Fruit fly (Drosophila melanogaster) whole organism, embryonic: Measurements from ENCODE around the gene CG46523.

ENCODE experiments used
- Adf1 ChIP-seq: fragments of 200-800 bp; sonication (Bioruptor generic); IDR thresholded peaks from 2 replicates; pipeline ENCODE4 v1.3.6; 2022; ENCODE audit warnings: missing biosample characterization, missing genetic modification characterization
- Bgb ChIP-seq: fragments of 200-800 bp; sonication (Bioruptor generic); IDR thresholded peaks from 2 replicates; pipeline ENCODE4 v1.3.6; 2022; ENCODE audit warnings: missing biosample characterization, missing genetic modification characterization; ENCODE audit not compliant: partially characterized antibody
- CG10267 ChIP-seq: fragments of 200-800 bp; sonication (Bioruptor generic); optimal IDR thresholded peaks from 2 replicates; lab custom pipeline; 2018; ENCODE audit warnings: missing biosample characterization, mild to moderate bottlenecking, missing genetic modification characterization, moderate library complexity
- CG12104 ChIP-seq: fragments of 200-800 bp; sonication (Bioruptor generic); optimal IDR thresholded peaks from 3 replicates; lab custom pipeline; 2016; ENCODE audit warnings: missing biosample characterization, missing genetic modification characterization
- CG12236 ChIP-seq: fragments of 200-800 bp; sonication (Bioruptor generic); optimal IDR thresholded peaks from 2 replicates; lab custom pipeline; 2016; ENCODE audit warnings: missing biosample characterization, missing genetic modification characterization
- CG12659 ChIP-seq: fragments of 200-800 bp; sonication (Bioruptor generic); optimal IDR thresholded peaks from 3 replicates; lab custom pipeline; 2017; ENCODE audit warnings: mild to moderate bottlenecking, missing biosample characterization, missing genetic modification reagents, missing genetic modification characterization
- CG14050 ChIP-seq: fragments of 200-800 bp; sonication (Bioruptor generic); IDR thresholded peaks from 3 replicates; pipeline ENCODE4 v1.3.6; 2022; ENCODE audit warnings: missing biosample characterization, missing genetic modification characterization
- CG16813 ChIP-seq: fragments of 200-800 bp; sonication (Bioruptor generic); IDR thresholded peaks from 3 replicates; pipeline ENCODE4 v1.3.6; 2022; ENCODE audit warnings: missing biosample characterization, missing genetic modification characterization; ENCODE audit not compliant: partially characterized antibody
- CG17186 ChIP-seq: fragments of 200-800 bp; sonication (Bioruptor generic); optimal IDR thresholded peaks from 3 replicates; lab custom pipeline; 2017; ENCODE audit warnings: missing biosample characterization, missing genetic modification reagents, missing genetic modification characterization
- CG17802 ChIP-seq: fragments of 200-800 bp; sonication (Bioruptor generic); optimal IDR thresholded peaks from 2 replicates; lab custom pipeline; 2018; ENCODE audit warnings: missing biosample characterization, mild to moderate bottlenecking, missing genetic modification characterization, moderate library complexity
- CG31365 ChIP-seq: fragments of 200-800 bp; sonication (Bioruptor generic); optimal IDR thresholded peaks from 2 replicates; lab custom pipeline; 2018; ENCODE audit warnings: missing biosample characterization, mild to moderate bottlenecking, missing genetic modification characterization
- CG34376 ChIP-seq: fragments of 200-800 bp; sonication (Bioruptor generic); optimal IDR thresholded peaks from 2 replicates; lab custom pipeline; 2018; ENCODE audit warnings: missing biosample characterization, mild to moderate bottlenecking, missing genetic modification characterization
- CG3838 ChIP-seq: fragments of 200-800 bp; sonication (Bioruptor generic); optimal IDR thresholded peaks from 3 replicates; lab custom pipeline; 2016; ENCODE audit warnings: missing biosample characterization, missing genetic modification characterization
- CG4404 ChIP-seq: fragments of 200-800 bp; sonication (Bioruptor generic); IDR thresholded peaks from 2 replicates; pipeline ENCODE4 v1.3.6; 2022; ENCODE audit warnings: missing biosample characterization, missing genetic modification characterization
- CG6683 ChIP-seq: fragments of 200-800 bp; sonication (Bioruptor generic); optimal IDR thresholded peaks from 2 replicates; lab custom pipeline; 2017; ENCODE audit warnings: missing biosample characterization, mild to moderate bottlenecking, missing genetic modification characterization, missing genetic modification reagents
- CG6813 ChIP-seq: fragments of 200-800 bp; sonication (Bioruptor generic); optimal IDR thresholded peaks from 2 replicates; lab custom pipeline; 2017; ENCODE audit warnings: missing biosample characterization, missing genetic modification characterization, mild to moderate bottlenecking, moderate library complexity, missing genetic modification reagents
- CG7357 ChIP-seq: fragments of 200-800 bp; sonication (Bioruptor generic); IDR thresholded peaks from 3 replicates; pipeline ENCODE4 v1.3.6; 2022; ENCODE audit warnings: missing biosample characterization, missing genetic modification characterization
- CG8359 ChIP-seq: fragments of 200-800 bp; sonication (Bioruptor generic); optimal IDR thresholded peaks from 2 replicates; lab custom pipeline; 2017; ENCODE audit warnings: missing biosample characterization, mild to moderate bottlenecking, missing genetic modification characterization, borderline replicate concordance
- CG9797 ChIP-seq: fragments of 200-800 bp; sonication (Bioruptor generic); optimal IDR thresholded peaks from 3 replicates; lab custom pipeline; 2018; ENCODE audit warnings: missing biosample characterization, mild to moderate bottlenecking, missing genetic modification characterization
- CoRest ChIP-seq: fragments of 200-800 bp; sonication (Bioruptor generic); optimal IDR thresholded peaks from 3 replicates; lab custom pipeline; 2018; ENCODE audit warnings: missing biosample characterization, mild to moderate bottlenecking, missing genetic modification characterization, moderate library complexity
- Dll ChIP-seq: fragments of 200-800 bp; sonication (Bioruptor generic); IDR thresholded peaks from 4 replicates; pipeline ENCODE4 v1.3.6; 2022; ENCODE audit warnings: missing biosample characterization, missing genetic modification characterization; ENCODE audit not compliant: partially characterized antibody
- Eip74EF ChIP-seq, 2 experiments: fragments of 200-800 bp in 1 of 2; fragments of >200 bp in 1 of 2; sonication (Bioruptor generic) in 1 of 2; optimal IDR thresholded peaks; 2 replicates each; lab custom pipeline; 2017 to 2019; ENCODE audit warnings: missing biosample characterization in 2 of 2, missing genetic modification characterization in 2 of 2, mild to moderate bottlenecking in 1 of 2, moderate library complexity in 1 of 2
- HmgD ChIP-seq: fragments of 200-800 bp; sonication (Bioruptor generic); optimal IDR thresholded peaks from 3 replicates; lab custom pipeline; 2016; ENCODE audit warnings: missing biosample characterization, missing genetic modification characterization
- Kr ChIP-seq: fragments of 200-800 bp; sonication (Bioruptor generic); optimal IDR thresholded peaks from 2 replicates; lab custom pipeline; 2017; ENCODE audit warnings: missing biosample characterization, mild to moderate bottlenecking, missing genetic modification characterization
- Meics ChIP-seq: fragments of 200-800 bp; sonication (Bioruptor generic); optimal IDR thresholded peaks from 2 replicates; lab custom pipeline; 2017; ENCODE audit warnings: missing biosample characterization, mild to moderate bottlenecking, missing genetic modification characterization
- Mrtf ChIP-seq: fragments of 200-800 bp; sonication (Bioruptor generic); IDR thresholded peaks from 3 replicates; pipeline ENCODE4 v1.3.6; 2022; ENCODE audit warnings: missing biosample characterization, missing genetic modification characterization
- NFAT ChIP-seq: fragments of 200-800 bp; sonication (Bioruptor generic); IDR thresholded peaks from 2 replicates; pipeline ENCODE4 v1.3.6; 2022; ENCODE audit warnings: missing biosample characterization, missing genetic modification characterization
- Nf-YB ChIP-seq: fragments of 200-800 bp; sonication (Bioruptor generic); optimal IDR thresholded peaks from 3 replicates; lab custom pipeline; 2019; ENCODE audit warnings: missing biosample characterization, mild to moderate bottlenecking, missing genetic modification characterization, moderate library complexity
- Pdp1 ChIP-seq, 2 experiments: fragments of 200-800 bp; sonication (Bioruptor generic); optimal IDR thresholded peaks; 3 replicates each; lab custom pipeline; 2016; ENCODE audit warnings: missing biosample characterization in 2 of 2, missing genetic modification characterization in 2 of 2, mild to moderate bottlenecking in 1 of 2, moderate library complexity in 1 of 2
- Scr ChIP-seq: fragments of 200-800 bp; sonication (Bioruptor generic); IDR thresholded peaks from 2 replicates; pipeline ENCODE4 v1.3.6; 2022; ENCODE audit warnings: missing biosample characterization, missing genetic modification characterization; ENCODE audit not compliant: partially characterized antibody
- chm ChIP-seq: fragments of 200-800 bp; sonication (Bioruptor generic); IDR thresholded peaks from 2 replicates; pipeline ENCODE4 v1.3.6; 2022; ENCODE audit warnings: missing biosample characterization, missing genetic modification characterization
- ci ChIP-seq: fragments of 200-800 bp; sonication (Bioruptor generic); IDR thresholded peaks from 3 replicates; pipeline ENCODE4 v1.3.6; 2022; ENCODE audit warnings: missing biosample characterization, missing genetic modification characterization
- crp ChIP-seq, 2 experiments: fragments of 200-800 bp; sonication (Bioruptor generic); optimal IDR thresholded peaks; 2 replicates in 1 of 2; 3 replicates in 1 of 2; lab custom pipeline; 2017; ENCODE audit warnings: missing biosample characterization in 2 of 2, missing genetic modification characterization in 2 of 2, mild to moderate bottlenecking in 1 of 2, moderate library complexity in 1 of 2
- cwo ChIP-seq: fragments of 200-800 bp; sonication (Bioruptor generic); optimal IDR thresholded peaks from 3 replicates; lab custom pipeline; 2017; ENCODE audit warnings: missing biosample characterization, missing genetic modification characterization, mild to moderate bottlenecking, moderate library complexity, missing genetic modification reagents
- dimm ChIP-seq: fragments of 200-800 bp; sonication (Bioruptor generic); IDR thresholded peaks from 2 replicates; pipeline ENCODE4 v1.3.6; 2022; ENCODE audit warnings: missing biosample characterization, missing genetic modification characterization
- fd102C ChIP-seq: fragments of 200-800 bp; sonication (Bioruptor generic); optimal IDR thresholded peaks from 2 replicates; lab custom pipeline; 2018; ENCODE audit warnings: missing biosample characterization, mild to moderate bottlenecking, missing genetic modification characterization, moderate library complexity
- ftz-f1 ChIP-seq: fragments of 200-800 bp; sonication (Bioruptor generic); optimal IDR thresholded peaks from 2 replicates; lab custom pipeline; 2016; ENCODE audit warnings: missing biosample characterization, missing genetic modification characterization
- grau ChIP-seq: fragments of 200-800 bp; optimal IDR thresholded peaks from 3 replicates; lab custom pipeline; 2019; ENCODE audit warnings: missing biosample characterization, mild to moderate bottlenecking, missing genetic modification characterization, moderate library complexity
- grn ChIP-seq: fragments of 200-800 bp; sonication (Bioruptor generic); optimal IDR thresholded peaks from 3 replicates; lab custom pipeline; 2017; ENCODE audit warnings: missing biosample characterization, missing genetic modification characterization
- her ChIP-seq: fragments of 200-800 bp; sonication (Bioruptor generic); optimal IDR thresholded peaks from 2 replicates; lab custom pipeline; 2016; ENCODE audit warnings: missing biosample characterization, missing genetic modification characterization
- ken ChIP-seq: fragments of 200-800 bp; sonication (Bioruptor generic); IDR thresholded peaks from 3 replicates; pipeline ENCODE4 v1.3.6; 2022; ENCODE audit warnings: missing biosample characterization, missing genetic modification characterization
- lbe ChIP-seq: fragments of 200-800 bp; sonication (Bioruptor generic); optimal IDR thresholded peaks from 2 replicates; lab custom pipeline; 2016; ENCODE audit warnings: missing biosample characterization, mild to moderate bottlenecking, missing genetic modification characterization
- nerfin-2 ChIP-seq: fragments of 200-800 bp; sonication (Bioruptor generic); IDR thresholded peaks from 2 replicates; pipeline ENCODE4 v1.3.6; 2022; ENCODE audit warnings: missing biosample characterization, missing genetic modification characterization; ENCODE audit not compliant: partially characterized antibody
- odd ChIP-seq: fragments of 200-800 bp; sonication (Bioruptor generic); optimal IDR thresholded peaks from 2 replicates; lab custom pipeline; 2017; ENCODE audit warnings: missing biosample characterization, mild to moderate bottlenecking, missing genetic modification characterization
- org-1 ChIP-seq: fragments of 200-800 bp; sonication (Bioruptor generic); optimal IDR thresholded peaks from 2 replicates; lab custom pipeline; 2017; ENCODE audit warnings: missing biosample characterization, missing genetic modification characterization
- sens ChIP-seq: fragments of 200-800 bp; sonication (Bioruptor generic); peaks from one replicate; lab custom pipeline; 2016; ENCODE audit warnings: missing biosample characterization, missing genetic modification characterization
- sima ChIP-seq: fragments of 200-800 bp; sonication (Bioruptor generic); optimal IDR thresholded peaks from 2 replicates; lab custom pipeline; 2016; ENCODE audit warnings: missing biosample characterization, missing genetic modification characterization
- sna ChIP-seq: fragments of 200-800 bp; sonication (Bioruptor generic); IDR thresholded peaks from 2 replicates; pipeline ENCODE4 v1.3.6; 2022; ENCODE audit warnings: missing biosample characterization, missing genetic modification characterization; ENCODE audit not compliant: partially characterized antibody
- sr ChIP-seq: fragments of 200-800 bp; sonication (Bioruptor generic); IDR thresholded peaks from 3 replicates; pipeline ENCODE4 v1.3.6; 2022; ENCODE audit warnings: missing biosample characterization, missing genetic modification characterization
- vvl ChIP-seq: fragments of 200-800 bp; sonication (Bioruptor generic); IDR thresholded peaks from 2 replicates; pipeline ENCODE4 v1.3.6; 2022; ENCODE audit warnings: missing biosample characterization, missing genetic modification characterization

CG46523 gene

DNA sequence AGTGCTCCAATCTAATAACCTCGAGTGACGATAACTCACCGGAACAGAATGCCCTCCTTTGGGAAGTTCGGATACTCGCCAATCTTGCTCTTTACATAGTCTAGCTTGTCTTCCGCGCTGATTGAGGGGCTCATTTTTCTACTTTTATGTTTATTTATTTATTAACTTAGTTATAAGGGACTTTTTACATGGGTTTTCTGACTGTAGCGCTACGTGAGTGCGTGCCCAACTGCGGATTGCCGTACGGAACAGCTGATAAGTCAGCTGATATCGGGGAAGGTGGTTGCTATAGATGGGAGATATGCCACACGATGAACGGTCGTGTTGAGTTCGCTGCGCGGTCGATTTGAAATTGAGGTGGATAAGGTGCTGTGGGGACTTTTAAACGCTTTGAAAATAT is 54.3 kb downstream of the CG46523 start, which contains the start of gene Aprt (continued):
- TF ChIP-seq nerfin-2 (GFP tag; lab: Robert Waterston, UW) (no peak), dimm (no peak), grn (GFP tag; lab: Kevin White, UChicago) (peak; percentile 59), sens (GFP tag; lab: Kevin White, UChicago) (peak; percentile 72), sna (GFP tag; lab: Robert Waterston, UW) (peak; percentile 85), CG6683 (no peak), CG17802 (tag; lab: Kevin White, UChicago) (no peak), org-1 (no peak), CoRest (tag; lab: Kevin White, UChicago) (no peak), Scr (GFP tag; lab: Robert Waterston, UW) (peak; percentile 76), Kr (GFP tag; lab: Kevin White, UChicago) (no peak), ftz-f1 (GFP tag; lab: Kevin White, UChicago) (peak; percentile 81), CG12104 (GFP tag; lab: Kevin White, UChicago) (no peak), Bgb (GFP tag; lab: Robert Waterston, UW) (peak; percentile 86), sr (GFP tag; lab: Robert Waterston, UW) (no peak), CG16813 (peak; percentile 66), Eip74EF (GFP tag; optimal IDR thresholded peaks at IDR 0.05; lab: Kevin White, UChicago) (peak in 1 of 2 experiments; percentile 10), CG7357 (GFP tag; lab: Robert Waterston, UW) (no peak), CG12659 (GFP tag; lab: Kevin White, UChicago) (peak; percentile 13), CG9797 (GFP tag; lab: Kevin White, UChicago) (peak; percentile 50), Adf1 (no peak), ken (GFP tag; lab: Robert Waterston, UW) (no peak), fd102C (GFP tag; lab: Kevin White, UChicago) (no peak), her (GFP tag; lab: Kevin White, UChicago) (no peak), crp (GFP tag; optimal IDR thresholded peaks at IDR 0.05; lab: Kevin White, UChicago) (peak; percentile 90 to 100), CG12236 (GFP tag; lab: Kevin White, UChicago) (no peak), CG3838 (GFP tag; lab: Kevin White, UChicago) (no peak), vvl (0 out of 2 replicates have a peak, but pooled peaks have one; percentile 10), grau (tag; lab: Kevin White, UChicago) (peak; percentile 28), Meics (no peak), HmgD (GFP tag; lab: Kevin White, UChicago) (no peak), Nf-YB (GFP tag; lab: Kevin White, UChicago) (no peak), NFAT (GFP tag; lab: Robert Waterston, UW) (no peak), CG34376 (GFP tag; lab: Kevin White, UChicago) (peak; percentile 78), odd (no peak), ci (GFP tag; lab: Robert Waterston, UW) (0 out of 3 replicates have a peak, but pooled peaks have one; percentile 19), CG31365 (no peak), lbe (GFP tag; lab: Kevin White, UChicago) (no peak), sima (GFP tag; lab: Kevin White, UChicago) (no peak), CG4404 (GFP tag; lab: Robert Waterston, UW) (no peak), CG14050 (GFP tag; lab: Robert Waterston, UW) (no peak), CG6813 (GFP tag; lab: Kevin White, UChicago) (no peak), Pdp1 (GFP tag; optimal IDR thresholded peaks at IDR 0.05; lab: Kevin White, UChicago) (no peak), CG17186 (GFP tag; lab: Kevin White, UChicago) (peak; percentile 40), cwo (no peak), Dll (peak; percentile 81), CG8359 (no peak), chm (GFP tag; lab: Robert Waterston, UW) (no peak), CG10267 (peak; percentile 34), Mrtf (GFP tag; lab: Robert Waterston, UW) (no peak)
